Worm (Caenorhabditis elegans): Measurements from ENCODE around the gene nspb-9.

DNA sequence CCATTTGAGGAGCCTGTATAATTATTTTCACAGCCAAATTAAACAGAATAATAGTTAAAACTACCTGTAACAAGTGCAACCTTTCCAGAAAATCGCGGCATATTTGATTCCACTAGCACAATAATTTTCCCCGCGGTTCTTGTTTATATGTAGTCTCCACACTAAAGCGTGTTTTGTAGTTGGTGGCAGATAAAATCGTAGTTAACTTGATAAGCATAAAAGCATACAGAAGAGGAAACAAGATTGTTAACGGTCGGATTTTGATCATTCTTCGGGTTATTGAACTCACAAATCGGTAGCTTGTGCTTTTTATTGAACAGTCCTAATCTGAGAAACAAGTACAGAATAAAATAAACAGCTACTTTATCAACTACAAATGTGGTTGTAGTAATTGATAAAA, 6.7 kb downstream of the nspb-9 start, which contains the start of gene C01G12.5:
- no peak for TF ChIP-seq ZK337.2 (GFP tag; IDR thresholded peaks at IDR 0.05)
- TF ChIP-seq lin-13 (GFP tag; optimal IDR thresholded peaks at IDR 0.05), result no peak
- no peak for TF ChIP-seq mdl-1 (tag; optimal IDR thresholded peaks at IDR 0.05)
- no peak for TF ChIP-seq dpl-1 (GFP tag; optimal IDR thresholded peaks at IDR 0.05)
- no peak for TF ChIP-seq ama-1 (optimal IDR thresholded peaks at IDR 0.05)
- TF ChIP-seq F37D6.2 (tag; optimal IDR thresholded peaks at IDR 0.05), result no peak
- no peak for TF ChIP-seq attf-4 (tag; optimal IDR thresholded peaks at IDR 0.05)
- no peak for TF ChIP-seq ces-1 (GFP tag; optimal IDR thresholded peaks at IDR 0.05)
- TF ChIP-seq fkh-10 (GFP tag; optimal IDR thresholded peaks at IDR 0.05), result no peak
- TF ChIP-seq ZK546.5 (tag; optimal IDR thresholded peaks at IDR 0.05), result no peak
- TF ChIP-seq unc-62 (GFP tag; optimal IDR thresholded peaks at IDR 0.05 in 1 of 2), result no peak
- no peak for TF ChIP-seq unc-62 (tag; optimal IDR thresholded peaks at IDR 0.05)
- TF ChIP-seq lir-3 (tag; optimal IDR thresholded peaks at IDR 0.05), result no peak
